Worm (Caenorhabditis elegans) whole organism, midembryonic: ENCODE data around the gene nhr-97.

Experiments used
- T22C8.4 ChIP-seq: fragments of 200-800 bp; sonication (Bioruptor generic); IDR thresholded peaks from 2 replicates; pipeline ENCODE4 v1.3.6; 2022; ENCODE audit warnings: missing genetic modification characterization, missing compliant biosample characterization
- cog-1 ChIP-seq: sonication (generic microtip); optimal IDR thresholded peaks from 2 replicates; lab custom pipeline; 2016; ENCODE audit warnings: missing genetic modification characterization, missing compliant biosample characterization
- flt-1 ChIP-seq: fragments of 200-800 bp; sonication (Bioruptor generic); IDR thresholded peaks from 2 replicates; pipeline ENCODE4 v1.3.6; 2022; ENCODE audit warnings: missing genetic modification characterization, missing compliant biosample characterization
- klf-2 ChIP-seq: fragments of 200-800 bp; sonication (Bioruptor generic); conservative IDR thresholded peaks from 2 replicates; pipeline ENCODE4 v1.3.6; 2022; ENCODE audit warnings: missing genetic modification reagents, missing genetic modification characterization, missing compliant biosample characterization
- med-1 ChIP-seq: sonication (generic microtip); optimal IDR thresholded peaks from 2 replicates; lab custom pipeline; 2017; ENCODE audit warnings: missing genetic modification characterization, mild to moderate bottlenecking, missing compliant biosample characterization, antibody characterized with exemption, missing genetic modification reagents; ENCODE audit not compliant: insufficient read depth
- ref-1 ChIP-seq: fragments of 200-800 bp; sonication (Bioruptor generic); conservative IDR thresholded peaks from 2 replicates; pipeline ENCODE4 v1.3.6; 2022; ENCODE audit warnings: missing genetic modification reagents, missing genetic modification characterization, missing compliant biosample characterization
- tab-1 ChIP-seq: fragments of 200-800 bp; sonication (Bioruptor generic); IDR thresholded peaks from 2 replicates; pipeline ENCODE4 v1.3.6; 2022; ENCODE audit warnings: missing genetic modification characterization, missing compliant biosample characterization
- ztf-23 ChIP-seq: fragments of 200-800 bp; sonication (Bioruptor generic); IDR thresholded peaks from 2 replicates; pipeline ENCODE4 v1.3.6; 2022; ENCODE audit warnings: missing genetic modification reagents, missing genetic modification characterization, missing compliant biosample characterization
- ztf-29 ChIP-seq: fragments of 200-800 bp; sonication (Bioruptor generic); IDR thresholded peaks from 2 replicates; pipeline ENCODE4 v1.3.6; 2022; ENCODE audit warnings: missing genetic modification reagents, missing genetic modification characterization, missing compliant biosample characterization

Gene nhr-97

DNA sequence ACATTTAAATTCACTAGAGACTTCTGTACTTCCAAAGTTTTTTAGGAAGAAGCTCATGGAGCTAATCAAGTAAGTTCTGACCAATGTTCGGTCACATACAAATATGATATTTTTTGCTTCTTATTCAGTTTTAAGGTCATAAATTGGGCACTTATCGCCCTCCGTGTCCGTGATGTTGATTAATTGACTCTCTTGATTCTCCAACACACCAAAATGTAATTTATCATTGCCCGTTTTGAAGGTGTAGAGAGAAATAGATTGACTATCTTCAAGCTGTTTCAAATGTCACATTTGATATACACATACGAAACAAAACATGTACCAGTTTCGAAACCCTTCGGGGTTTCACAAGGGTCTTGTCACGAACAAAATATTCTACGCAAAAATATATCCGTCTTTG, 33.3 kb downstream of the nhr-97 start:
- TF ChIP-seq tab-1 (GFP tag; lab: Robert Waterston, UW) (no peak), ztf-29 (no peak), med-1 (GFP tag; lab: Kevin White, UChicago) (no peak), ref-1 (GFP tag; lab: Robert Waterston, UW) (no peak), flt-1 (GFP tag; lab: Robert Waterston, UW) (no peak), cog-1 (tag; lab: Kevin White, UChicago) (no peak), T22C8.4 (GFP tag; lab: Robert Waterston, UW) (no peak), klf-2 (no peak), ztf-23 (GFP tag; lab: Robert Waterston, UW) (no peak)

DNA sequence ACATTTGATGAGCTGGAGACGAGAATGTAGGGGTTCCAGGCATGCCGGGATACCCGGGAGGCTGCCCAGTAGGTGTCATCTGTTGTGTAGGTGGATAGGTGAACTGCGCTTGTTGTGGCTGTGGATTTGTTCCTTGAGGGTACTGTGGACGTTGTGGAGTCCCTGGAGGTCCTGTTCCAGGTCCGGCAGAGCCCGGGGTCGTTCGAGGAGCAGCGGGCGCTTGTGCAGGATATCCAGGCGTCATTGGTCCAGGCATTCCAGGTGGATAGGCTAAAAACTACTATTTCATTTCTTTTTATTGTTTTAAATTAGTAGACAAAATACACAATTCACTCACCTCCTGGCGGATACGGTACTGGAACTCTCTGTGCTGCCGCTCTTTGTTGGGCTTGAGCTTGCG, 37.8 kb downstream of the nhr-97 start:
- TF ChIP-seq cog-1 (tag; lab: Kevin White, UChicago) (no peak), ztf-23 (GFP tag; lab: Robert Waterston, UW) (no peak), klf-2 (no peak), ztf-29 (no peak), tab-1 (GFP tag; lab: Robert Waterston, UW) (no peak), T22C8.4 (GFP tag; lab: Robert Waterston, UW) (no peak), med-1 (GFP tag; lab: Kevin White, UChicago) (no peak), ref-1 (GFP tag; lab: Robert Waterston, UW) (no peak), flt-1 (GFP tag; lab: Robert Waterston, UW) (no peak)

DNA sequence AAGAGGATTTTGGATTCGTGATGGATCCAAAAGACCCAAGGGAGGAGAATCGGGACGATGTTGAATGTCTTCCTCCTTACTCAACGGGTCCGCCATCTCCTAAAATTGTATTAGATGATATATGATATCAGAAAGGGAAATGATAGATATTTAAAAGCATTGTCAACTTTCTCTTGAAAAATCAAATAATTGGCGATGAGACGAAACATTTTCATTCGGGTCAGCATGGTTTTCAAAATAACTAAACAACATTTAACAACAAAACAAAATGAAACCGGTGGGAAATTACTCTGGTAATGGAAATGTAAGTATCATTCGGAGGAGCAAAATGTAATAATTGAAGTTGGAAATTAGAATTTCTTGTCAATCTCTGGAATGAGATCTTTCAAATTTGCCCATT, 39.1 kb downstream of the nhr-97 start, which contains the start of gene pis-1:
Gene pis-1 (minus strand): TSS at position 101 of the 400 bp plus-strand sequence.
- TF ChIP-seq T22C8.4 (GFP tag; lab: Robert Waterston, UW) (no peak), ztf-23 (GFP tag; lab: Robert Waterston, UW) (no peak), tab-1 (GFP tag; lab: Robert Waterston, UW) (no peak), cog-1 (tag; lab: Kevin White, UChicago) (no peak), med-1 (GFP tag; lab: Kevin White, UChicago) (no peak), klf-2 (no peak), flt-1 (GFP tag; lab: Robert Waterston, UW) (no peak), ztf-29 (no peak), ref-1 (GFP tag; lab: Robert Waterston, UW) (no peak)

DNA sequence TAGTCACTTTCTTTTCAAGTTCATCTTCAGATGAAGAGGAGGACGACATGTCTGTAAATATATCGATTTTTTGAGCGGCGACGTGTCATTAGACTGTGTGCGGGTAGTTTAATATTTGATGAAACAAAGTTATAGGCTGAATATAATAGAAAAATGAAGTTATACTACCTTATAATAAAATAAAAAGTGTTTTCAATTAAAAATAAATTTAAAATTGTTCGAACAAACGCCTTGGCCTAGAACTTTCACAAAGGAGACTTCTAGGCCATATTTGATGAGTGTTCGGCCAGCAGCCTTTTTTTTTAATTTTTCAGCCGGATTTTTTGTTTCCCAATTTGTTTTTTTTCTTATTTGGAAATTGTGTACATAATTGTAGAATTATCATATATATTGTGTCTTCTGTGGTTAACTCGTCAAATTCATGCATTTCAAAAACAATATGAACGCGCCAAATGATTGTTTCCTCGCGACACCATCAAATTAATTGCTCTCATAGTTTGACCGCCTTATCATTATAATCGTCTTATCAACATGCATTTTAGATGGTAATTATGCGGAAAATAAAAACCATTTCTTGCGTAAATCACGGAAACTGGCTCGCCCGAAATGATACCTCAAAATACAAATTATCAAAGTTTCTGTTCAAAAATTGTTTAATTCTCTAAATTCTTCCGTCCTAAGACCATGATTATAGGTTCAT, 40.0 kb downstream of the nhr-97 start, which contains the start of gene T13F2.2:
Gene T13F2.2 (minus strand): TSS at position 51 of the 700 bp plus-strand sequence.
- TF ChIP-seq T22C8.4 (GFP tag; lab: Robert Waterston, UW) = no peak
- no peak for TF ChIP-seq med-1 (GFP tag; lab: Kevin White, UChicago)
- TF ChIP-seq klf-2 = no peak
- no peak for TF ChIP-seq ref-1 (GFP tag; lab: Robert Waterston, UW)
- no peak for TF ChIP-seq ztf-29
- TF ChIP-seq ztf-23 (GFP tag; lab: Robert Waterston, UW) = no peak
- TF ChIP-seq tab-1 (GFP tag; lab: Robert Waterston, UW) = no peak
- TF ChIP-seq cog-1 (tag; lab: Kevin White, UChicago) = no peak

DNA sequence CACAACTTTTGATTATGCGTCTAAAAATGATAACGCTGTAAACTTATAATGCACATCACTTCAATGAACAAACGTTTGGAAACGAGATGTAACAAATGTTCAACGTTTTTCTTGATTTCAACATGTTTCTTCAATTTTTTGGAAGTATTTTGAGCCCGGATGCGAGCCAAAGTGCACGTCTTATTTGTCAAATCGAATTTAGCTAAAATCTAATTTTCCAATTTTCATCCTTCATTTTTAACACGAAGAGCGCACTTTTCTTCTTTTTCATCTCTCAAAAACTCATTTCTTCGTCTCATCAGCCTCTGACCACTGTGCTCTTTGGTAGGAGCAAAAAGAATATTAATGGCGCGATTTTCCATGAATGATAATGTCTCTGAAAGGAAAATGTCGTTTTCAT, 40.9 kb downstream of the nhr-97 start:
- TF ChIP-seq med-1 (GFP tag; lab: Kevin White, UChicago) = no peak
- TF ChIP-seq T22C8.4 (GFP tag; lab: Robert Waterston, UW) = no peak
- TF ChIP-seq cog-1 (tag; lab: Kevin White, UChicago) = no peak
- no peak for TF ChIP-seq tab-1 (GFP tag; lab: Robert Waterston, UW)
- TF ChIP-seq ztf-29 = no peak
- no peak for TF ChIP-seq klf-2
- no peak for TF ChIP-seq flt-1 (GFP tag; lab: Robert Waterston, UW)
- no peak for TF ChIP-seq ref-1 (GFP tag; lab: Robert Waterston, UW)
- no peak for TF ChIP-seq ztf-23 (GFP tag; lab: Robert Waterston, UW)

DNA sequence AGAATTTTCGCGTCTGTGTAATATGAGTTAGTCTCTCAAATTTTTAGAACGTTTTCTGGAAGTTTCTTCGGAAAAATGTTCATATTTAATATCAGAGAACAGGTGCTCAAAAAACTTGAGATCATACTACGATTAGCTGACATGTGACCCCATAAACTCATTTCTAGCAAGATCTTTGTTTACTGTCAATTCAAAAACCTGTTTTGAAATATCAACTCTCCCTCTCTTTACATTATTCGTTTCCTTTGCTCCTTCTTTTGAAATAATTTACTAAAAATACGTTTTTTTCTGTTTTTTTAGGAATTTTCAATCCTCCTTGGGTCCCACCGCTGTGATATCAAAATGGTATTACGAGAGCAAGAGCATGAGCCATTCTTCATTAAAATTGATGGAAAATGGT, 41.7 kb downstream of the nhr-97 start, which contains the start of gene fat-4:
Gene fat-4 (plus strand): TSS at position 301 of the 400 bp plus-strand sequence.
- TF ChIP-seq ref-1 (GFP tag; lab: Robert Waterston, UW) (no peak), tab-1 (GFP tag; lab: Robert Waterston, UW) (no peak), ztf-29 (no peak), flt-1 (GFP tag; lab: Robert Waterston, UW) (no peak), cog-1 (tag; lab: Kevin White, UChicago) (no peak), med-1 (GFP tag; lab: Kevin White, UChicago) (no peak)

DNA sequence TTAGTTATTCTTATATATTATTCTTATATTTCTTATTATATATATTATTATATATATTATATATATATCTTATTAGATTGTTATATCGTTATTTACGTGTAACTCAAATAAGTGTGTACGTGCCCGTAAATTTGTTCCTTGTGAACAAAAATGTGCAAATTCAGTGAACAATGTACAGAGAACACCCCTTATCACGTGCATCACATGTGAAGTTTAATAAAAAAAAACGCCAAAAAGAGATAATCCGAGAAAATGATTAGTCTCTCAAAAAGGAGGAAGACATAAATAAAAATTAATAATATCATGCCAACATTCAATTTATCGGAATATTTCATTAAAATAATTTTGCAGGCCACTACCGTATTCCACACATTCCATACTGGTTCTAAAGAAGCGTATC, 42.2 kb downstream of the nhr-97 start:
- no peak for TF ChIP-seq ref-1 (GFP tag; lab: Robert Waterston, UW)
- TF ChIP-seq ztf-23 (GFP tag; lab: Robert Waterston, UW) = no peak
- TF ChIP-seq klf-2 = no peak
- no peak for TF ChIP-seq med-1 (GFP tag; lab: Kevin White, UChicago)
- no peak for TF ChIP-seq ztf-29
- TF ChIP-seq cog-1 (tag; lab: Kevin White, UChicago) = no peak
- TF ChIP-seq tab-1 (GFP tag; lab: Robert Waterston, UW) = no peak
- TF ChIP-seq flt-1 (GFP tag; lab: Robert Waterston, UW) = no peak
- no peak for TF ChIP-seq T22C8.4 (GFP tag; lab: Robert Waterston, UW)

DNA sequence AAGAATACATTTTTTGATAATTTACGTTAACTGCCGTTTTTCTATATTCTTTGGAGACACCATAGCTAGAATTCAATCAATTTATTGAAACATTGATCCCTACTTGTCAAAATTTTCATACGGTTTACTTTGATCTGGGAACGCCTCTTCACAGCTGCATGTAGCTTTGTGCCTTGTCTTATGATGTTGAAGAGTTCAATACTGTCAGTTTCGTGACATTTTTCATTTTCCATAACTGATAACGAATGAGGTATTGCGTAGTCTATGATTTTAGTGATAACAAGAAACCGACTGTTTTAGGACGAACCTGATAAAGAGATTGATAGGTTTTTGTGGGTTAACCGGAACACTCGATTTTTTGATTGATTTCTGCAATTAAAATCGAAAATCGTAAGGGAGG, 44.0 kb downstream of the nhr-97 start:
- no peak for TF ChIP-seq cog-1 (tag; lab: Kevin White, UChicago)
- TF ChIP-seq tab-1 (GFP tag; lab: Robert Waterston, UW) = no peak
- TF ChIP-seq ref-1 (GFP tag; lab: Robert Waterston, UW) = no peak
- no peak for TF ChIP-seq T22C8.4 (GFP tag; lab: Robert Waterston, UW)
- no peak for TF ChIP-seq klf-2
- TF ChIP-seq ztf-23 (GFP tag; lab: Robert Waterston, UW) = no peak
- TF ChIP-seq med-1 (GFP tag; lab: Kevin White, UChicago) = no peak
- no peak for TF ChIP-seq flt-1 (GFP tag; lab: Robert Waterston, UW)
- no peak for TF ChIP-seq ztf-29

DNA sequence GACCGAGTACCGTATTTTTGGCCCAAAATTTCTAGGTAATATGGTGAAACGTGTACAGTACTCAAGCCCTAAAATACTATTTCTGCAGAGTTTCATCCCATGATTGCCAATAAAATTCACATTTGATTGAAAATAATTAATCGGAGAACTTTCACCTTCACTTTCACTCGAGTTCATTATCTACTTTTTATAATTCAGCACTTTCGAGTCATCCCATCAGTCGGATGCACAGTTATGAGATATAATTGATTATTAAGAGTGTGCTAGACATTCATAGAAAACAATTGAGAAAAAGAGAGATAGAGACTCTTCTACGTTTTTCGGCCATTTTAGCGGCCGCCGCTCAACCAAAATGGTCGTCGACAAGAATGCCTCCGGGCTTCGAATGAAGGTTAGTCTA, 45.3 kb downstream of the nhr-97 start, which contains the start of gene fat-3:
Gene fat-3 (plus strand): TSS at position 313 of the 400 bp plus-strand sequence.
- TF ChIP-seq med-1 (GFP tag; lab: Kevin White, UChicago) = no peak
- no peak for TF ChIP-seq flt-1 (GFP tag; lab: Robert Waterston, UW)
- no peak for TF ChIP-seq T22C8.4 (GFP tag; lab: Robert Waterston, UW)
- no peak for TF ChIP-seq ztf-23 (GFP tag; lab: Robert Waterston, UW)
- no peak for TF ChIP-seq ztf-29
- no peak for TF ChIP-seq tab-1 (GFP tag; lab: Robert Waterston, UW)
- TF ChIP-seq klf-2 = no peak
- no peak for TF ChIP-seq ref-1 (GFP tag; lab: Robert Waterston, UW)
- TF ChIP-seq cog-1 (tag; lab: Kevin White, UChicago) = no peak
